Fruit fly (Drosophila melanogaster): ENCODE data around the gene baz.

dm6 chrX:17175558-17176189 lies 15.9 kb downstream of the baz start:
- TF ChIP-seq insv (GFP tag; optimal IDR thresholded peaks at IDR 0.05) (peak in 1 of 2 experiments; percentile 27), twi (tag; optimal IDR thresholded peaks at IDR 0.05) (no peak), ac (GFP tag; optimal IDR thresholded peaks at IDR 0.05) (no peak), br (optimal IDR thresholded peaks at IDR 0.05) (no peak), CG4854 (GFP tag; optimal IDR thresholded peaks at IDR 0.05) (peak; percentile 24), ham (GFP tag; IDR thresholded peaks at IDR 0.05) (no peak)

Data from whole organism, embryonic.